Worm (Caenorhabditis elegans) whole organism, young adult: ENCODE results near the gene T02H6.8.

Source experiments
- B0035.1 ChIP-seq: sonication (generic microtip); optimal IDR thresholded peaks from 2 replicates; lab custom pipeline; 2016; ENCODE audit warnings: missing genetic modification characterization, mild to moderate bottlenecking, missing compliant biosample characterization, missing genotype, missing genetic modification reagents
- F55B11.4 ChIP-seq: sonication (generic microtip); optimal IDR thresholded peaks from 2 replicates; lab custom pipeline; 2016; ENCODE audit warnings: missing compliant biosample characterization, missing genetic modification characterization, borderline replicate concordance; ENCODE audit not compliant: insufficient read depth
- F57A8.1 ChIP-seq: fragments of 200-800 bp; sonication (Bioruptor generic); optimal IDR thresholded peaks from 2 replicates; lab custom pipeline; 2018; ENCODE audit warnings: mild to moderate bottlenecking, missing genetic modification characterization, moderate library complexity, missing compliant biosample characterization
- K11D2.4 ChIP-seq: fragments of 200-800 bp; sonication (Bioruptor generic); IDR thresholded peaks from 2 replicates; pipeline ENCODE4 v1.3.6; 2022; ENCODE audit warnings: missing genetic modification reagents, missing genetic modification characterization, missing compliant biosample characterization
- T07F8.4 ChIP-seq: sonication (generic microtip); optimal IDR thresholded peaks from 2 replicates; lab custom pipeline; 2016; ENCODE audit warnings: mild to moderate bottlenecking, missing genetic modification characterization, moderate library complexity, missing compliant biosample characterization
- Y53F4B.3 ChIP-seq: fragments of 200-800 bp; sonication (Bioruptor generic); IDR thresholded peaks from 2 replicates; pipeline ENCODE4 v1.3.6; 2022; ENCODE audit warnings: missing genetic modification reagents, missing genetic modification characterization, missing compliant biosample characterization
- ama-1 ChIP-seq, 3 experiments: fragments of 150-350 bp in 1 of 3; sonication (generic microtip) in 2 of 3; optimal IDR thresholded peaks; 2 replicates each; lab custom pipeline; 2014 to 2018; ENCODE audit warnings: missing biosample characterization in 2 of 3, missing genetic modification characterization in 2 of 3, missing genetic modification reagents in 2 of 3
- aptf-3 ChIP-seq: fragments of 200-800 bp; sonication (Bioruptor generic); IDR thresholded peaks from 2 replicates; pipeline ENCODE4 v1.3.6; 2022; ENCODE audit warnings: missing genetic modification characterization, missing compliant biosample characterization
- ceh-58 ChIP-seq: fragments of 200-800 bp; sonication (Bioruptor generic); IDR thresholded peaks from 2 replicates; pipeline ENCODE4 v1.3.6; 2022; ENCODE audit warnings: missing genetic modification characterization, missing compliant biosample characterization
- ceh-79 ChIP-seq: sonication (generic microtip); optimal IDR thresholded peaks from 2 replicates; lab custom pipeline; 2017; ENCODE audit warnings: mild to moderate bottlenecking, missing genetic modification characterization, missing compliant biosample characterization
- ceh-91 ChIP-seq: fragments of 200-800 bp; sonication (Bioruptor generic); IDR thresholded peaks from 2 replicates; pipeline ENCODE4 v1.3.6; 2022; ENCODE audit warnings: missing genetic modification reagents, missing genetic modification characterization, missing compliant biosample characterization
- chd-7 ChIP-seq: sonication (generic microtip); optimal IDR thresholded peaks from 2 replicates; lab custom pipeline; 2016; ENCODE audit warnings: mild to moderate bottlenecking, missing genetic modification characterization, moderate library complexity, missing compliant biosample characterization
- dox-1 ChIP-seq: fragments of 200-800 bp; sonication (Bioruptor generic); IDR thresholded peaks from 2 replicates; pipeline ENCODE4 v1.3.6; 2022; ENCODE audit warnings: missing genetic modification reagents, missing genetic modification characterization, missing compliant biosample characterization
- dpff-1 ChIP-seq: sonication (generic microtip); optimal IDR thresholded peaks from 2 replicates; lab custom pipeline; 2017; ENCODE audit warnings: mild to moderate bottlenecking, missing genetic modification characterization, missing compliant biosample characterization
- ekl-4 ChIP-seq: fragments of 200-800 bp; sonication (Bioruptor generic); IDR thresholded peaks from 2 replicates; pipeline ENCODE4 v1.3.6; 2022; ENCODE audit warnings: missing genetic modification reagents, missing genetic modification characterization, missing compliant biosample characterization
- hlh-26 ChIP-seq: fragments of 200-800 bp; sonication (Bioruptor generic); conservative IDR thresholded peaks from 2 replicates; pipeline ENCODE4 v1.3.6; 2022; ENCODE audit warnings: missing genetic modification reagents, missing genetic modification characterization, missing compliant biosample characterization
- hrde-1 ChIP-seq: sonication (generic microtip); optimal IDR thresholded peaks from 2 replicates; lab custom pipeline; 2016; ENCODE audit warnings: missing genetic modification characterization, mild to moderate bottlenecking, missing compliant biosample characterization, moderate library complexity, missing genotype, missing genetic modification reagents, borderline replicate concordance
- hsf-1 ChIP-seq: fragments of 200-800 bp; sonication (Bioruptor generic); IDR thresholded peaks from 2 replicates; pipeline ENCODE4 v1.3.6; 2022; ENCODE audit warnings: missing genetic modification reagents, missing genetic modification characterization, missing compliant biosample characterization
- lag-1 ChIP-seq: fragments of 200-800 bp; sonication (Bioruptor generic); IDR thresholded peaks from 2 replicates; pipeline ENCODE4 v1.3.6; 2022; ENCODE audit warnings: missing genetic modification reagents, missing genetic modification characterization, missing compliant biosample characterization
- let-607 ChIP-seq, 2 experiments: fragments of 200-800 bp in 1 of 2; sonication (Bioruptor generic) in 1 of 2; sonication (generic microtip) in 1 of 2; optimal IDR thresholded peaks; 2 replicates each; lab custom pipeline; 2016 to 2018; ENCODE audit warnings: mild to moderate bottlenecking in 2 of 2, missing compliant biosample characterization in 2 of 2, missing genetic modification characterization in 2 of 2, moderate library complexity in 2 of 2, missing genotype in 1 of 2
- lsl-1 ChIP-seq: fragments of 200-800 bp; sonication (Bioruptor generic); optimal IDR thresholded peaks from 2 replicates; lab custom pipeline; 2018; ENCODE audit warnings: mild to moderate bottlenecking, missing genetic modification characterization, moderate library complexity, missing compliant biosample characterization
- madf-6 ChIP-seq: fragments of 200-800 bp; sonication (Bioruptor generic); IDR thresholded peaks from 2 replicates; pipeline ENCODE4 v1.3.6; 2022; ENCODE audit warnings: missing genetic modification reagents, missing genetic modification characterization, missing compliant biosample characterization
- mcd-1 ChIP-seq: fragments of 200-800 bp; sonication (Bioruptor generic); IDR thresholded peaks from 2 replicates; pipeline ENCODE4 v1.3.6; 2022; ENCODE audit warnings: missing genetic modification reagents, missing genetic modification characterization, missing compliant biosample characterization
- mel-28 ChIP-seq: sonication (generic microtip); optimal IDR thresholded peaks from 2 replicates; lab custom pipeline; 2016; ENCODE audit warnings: borderline replicate concordance, mild to moderate bottlenecking, missing genetic modification characterization, missing compliant biosample characterization
- nfyb-1 ChIP-seq: fragments of 200-800 bp; sonication (Bioruptor generic); IDR thresholded peaks from 2 replicates; pipeline ENCODE4 v1.3.6; 2022; ENCODE audit warnings: missing genetic modification reagents, missing genetic modification characterization, missing compliant biosample characterization
- pha-4 ChIP-seq: fragments of 150-350 bp; sonication (generic microtip); optimal IDR thresholded peaks from 2 replicates; lab custom pipeline; 2014; ENCODE audit warnings: missing biosample characterization, missing genetic modification reagents, missing genetic modification characterization
- rcor-1 ChIP-seq: fragments of 200-800 bp; sonication (Bioruptor generic); IDR thresholded peaks from 2 replicates; pipeline ENCODE4 v1.3.6; 2022; ENCODE audit warnings: missing genetic modification reagents, missing genetic modification characterization, missing compliant biosample characterization
- rpc-1 ChIP-seq, 2 experiments: fragments of 150-350 bp in 1 of 2; sonication (generic microtip) in 1 of 2; optimal IDR thresholded peaks; 2 replicates each; lab custom pipeline; 2014 to 2018; ENCODE audit warnings: missing biosample characterization in 1 of 2, missing genetic modification characterization in 1 of 2, missing genetic modification reagents in 1 of 2, missing genotype in 1 of 2
- somi-1 ChIP-seq: fragments of 200-800 bp; sonication (Bioruptor generic); optimal IDR thresholded peaks from 2 replicates; lab custom pipeline; 2018; ENCODE audit warnings: mild to moderate bottlenecking, missing genetic modification characterization, missing compliant biosample characterization
- sptf-2 ChIP-seq: fragments of 200-800 bp; sonication (Bioruptor generic); optimal IDR thresholded peaks from 2 replicates; lab custom pipeline; 2018; ENCODE audit warnings: mild to moderate bottlenecking, missing genetic modification characterization, missing compliant biosample characterization
- tlf-1 ChIP-seq: fragments of 200-800 bp; sonication (Bioruptor generic); optimal IDR thresholded peaks from 2 replicates; lab custom pipeline; 2018; ENCODE audit warnings: mild to moderate bottlenecking, missing genetic modification characterization, missing compliant biosample characterization
- unc-62 ChIP-seq: fragments of 150-350 bp; optimal IDR thresholded peaks from 2 replicates; lab custom pipeline; 2014; ENCODE audit warnings: missing biosample characterization, missing genetic modification reagents, missing genetic modification characterization
- ztf-22 ChIP-seq: fragments of 200-800 bp; sonication (Bioruptor generic); optimal IDR thresholded peaks from 2 replicates; lab custom pipeline; 2018; ENCODE audit warnings: mild to moderate bottlenecking, missing genetic modification characterization, moderate library complexity, missing compliant biosample characterization
- ztf-26 ChIP-seq: sonication (generic microtip); optimal IDR thresholded peaks from 2 replicates; lab custom pipeline; 2017; ENCODE audit warnings: missing genetic modification characterization, missing compliant biosample characterization
- ztf-3 ChIP-seq: fragments of 200-800 bp; sonication (Bioruptor generic); optimal IDR thresholded peaks from 2 replicates; lab custom pipeline; 2018; ENCODE audit warnings: mild to moderate bottlenecking, missing genetic modification characterization, missing compliant biosample characterization
- ztf-6 ChIP-seq: fragments of 200-800 bp; sonication (Bioruptor generic); IDR thresholded peaks from 2 replicates; pipeline ENCODE4 v1.3.6; 2022; ENCODE audit warnings: missing genetic modification reagents, missing genetic modification characterization, missing compliant biosample characterization

Gene T02H6.8

DNA sequence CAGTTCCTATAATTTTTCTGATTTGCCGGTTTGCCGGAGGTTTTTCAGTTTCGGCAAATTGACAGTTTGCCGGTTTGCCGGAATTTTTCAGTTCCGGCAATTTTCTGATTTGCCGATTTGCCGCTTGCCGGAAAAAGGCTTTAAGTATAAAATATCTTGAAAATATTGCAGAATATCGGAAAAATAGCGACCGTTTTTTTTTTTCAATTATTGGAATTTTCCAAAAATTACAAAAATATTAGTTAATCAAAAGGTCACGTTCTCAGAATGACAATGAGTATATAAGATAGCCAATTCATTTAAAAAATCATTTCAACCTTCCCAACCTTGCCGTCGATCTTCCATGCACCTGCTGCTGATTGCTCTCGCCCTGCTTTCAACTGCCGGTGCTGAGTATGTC, 1.7 kb downstream of the T02H6.8 start, which contains the start of gene T02H6.7:
T02H6.7 (plus strand) TSS at position 301 of the 400 bp plus-strand sequence.
- TF ChIP-seq lag-1 (GFP tag; lab: Robert Waterston, UW) = no peak
- TF ChIP-seq chd-7 (tag; lab: Kevin White, UChicago) = no peak
- no peak for TF ChIP-seq lsl-1 (GFP tag; lab: Kevin White, UChicago)
- TF ChIP-seq mel-28 (tag; lab: Kevin White, UChicago) = no peak
- TF ChIP-seq ceh-58 (GFP tag; lab: Robert Waterston, UW) = no peak
- TF ChIP-seq hsf-1 (GFP tag; lab: Robert Waterston, UW) = no peak
- no peak for TF ChIP-seq sptf-2 (GFP tag; lab: Kevin White, UChicago)
- TF ChIP-seq ztf-26 = no peak
- no peak for TF ChIP-seq K11D2.4
- TF ChIP-seq rpc-1 (optimal IDR thresholded peaks at IDR 0.05; lab: Kevin White, UChicago) = no peak
- no peak for TF ChIP-seq rpc-1 (tag; optimal IDR thresholded peaks at IDR 0.05; lab: Kevin White, UChicago)
- TF ChIP-seq nfyb-1 (GFP tag; lab: Robert Waterston, UW) = no peak

DNA sequence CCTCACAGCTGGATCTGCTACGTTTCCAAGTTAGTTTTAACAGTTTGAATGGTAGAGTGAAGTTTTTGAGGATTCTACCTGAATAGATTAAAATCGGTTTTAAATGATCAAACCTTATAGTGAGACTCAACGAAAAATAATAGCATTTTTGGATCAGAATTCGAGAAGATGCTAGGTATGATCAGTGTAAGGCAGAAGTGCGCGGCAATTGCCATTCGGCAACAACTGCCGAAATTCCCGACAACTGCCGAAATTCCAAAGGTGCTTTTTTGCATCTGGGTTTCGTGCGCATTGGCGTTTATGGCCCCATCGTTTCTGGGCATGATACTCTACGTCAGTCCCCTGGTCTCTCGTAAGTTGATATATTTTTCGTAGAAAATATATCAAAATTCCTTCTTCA, 2.8 kb downstream of the T02H6.8 start, which contains the start of gene T02H6.6:
T02H6.6 (plus strand) TSS at position 301 of the 400 bp plus-strand sequence.
- TF ChIP-seq ekl-4 (no peak), ama-1 (optimal IDR thresholded peaks at IDR 0.05; lab: Kevin White, UChicago) (no peak), ama-1 (GFP tag; optimal IDR thresholded peaks at IDR 0.05; lab: Kevin White, UChicago) (no peak), aptf-3 (GFP tag; lab: Robert Waterston, UW) (no peak), ztf-22 (GFP tag; lab: Kevin White, UChicago) (no peak), ztf-6 (no peak), pha-4 (tag; lab: Kevin White, UChicago) (no peak), tlf-1 (GFP tag; lab: Kevin White, UChicago) (no peak), ceh-91 (GFP tag; lab: Robert Waterston, UW) (no peak), ceh-79 (tag; lab: Kevin White, UChicago) (no peak), F57A8.1 (GFP tag; lab: Kevin White, UChicago) (no peak)

ce11 chrII:684811-685210, 4.2 kb downstream of the T02H6.8 start, which contains the start of gene T02H6.5:
Gene T02H6.5, plus strand, starts transcription at chrII:685111.
- TF ChIP-seq hlh-26 = no peak
- TF ChIP-seq rcor-1 = no peak
- TF ChIP-seq ceh-58 (GFP tag; lab: Robert Waterston, UW) = no peak
- TF ChIP-seq K11D2.4 = no peak
- no peak for TF ChIP-seq unc-62 (GFP tag; lab: Kevin White, UChicago)
- no peak for TF ChIP-seq F55B11.4 (tag; lab: Kevin White, UChicago)
- TF ChIP-seq mcd-1 (GFP tag; lab: Robert Waterston, UW) = no peak
- TF ChIP-seq Y53F4B.3 (GFP tag; lab: Robert Waterston, UW) = no peak
- TF ChIP-seq T07F8.4 (tag; lab: Kevin White, UChicago) = no peak
- no peak for TF ChIP-seq hrde-1 (tag; lab: Kevin White, UChicago)
- no peak for TF ChIP-seq B0035.1 (tag; lab: Kevin White, UChicago)
- TF ChIP-seq madf-6 (GFP tag; lab: Robert Waterston, UW) = no peak
- no peak for TF ChIP-seq let-607 (tag; optimal IDR thresholded peaks at IDR 0.05; lab: Kevin White, UChicago)
- no peak for TF ChIP-seq ztf-3 (GFP tag; lab: Kevin White, UChicago)
- no peak for TF ChIP-seq dpff-1
- TF ChIP-seq tlf-1 (GFP tag; lab: Kevin White, UChicago) = no peak
- TF ChIP-seq nfyb-1 (GFP tag; lab: Robert Waterston, UW) = no peak
- TF ChIP-seq dox-1 (GFP tag; lab: Robert Waterston, UW) = no peak
- no peak for TF ChIP-seq somi-1 (GFP tag; lab: Kevin White, UChicago)
